Fruit fly (Drosophila melanogaster) S2 (cell line): ENCODE measurements around the gene Daao2.

Experiments used
- CG8478 ChIP-seq: fragments of >200 bp; optimal IDR thresholded peaks from 2 replicates; lab custom pipeline; 2018
- CTCF ChIP-seq, 2 experiments: fragments of >200 bp; optimal IDR thresholded peaks; 2 replicates each; lab custom pipeline; 2018

Daao2 gene

dm6 chr2L:6794418-6794793, 8.4 kb upstream of the Daao2 start:
- TF ChIP-seq CG8478 (lab: Kevin White, UChicago) = no peak
- no peak for TF ChIP-seq CTCF (optimal IDR thresholded peaks at IDR 0.05; lab: Kevin White, UChicago)

dm6 chr2L:6794956-6795522, 7.8 kb upstream of the Daao2 start:
- no peak for TF ChIP-seq CG8478 (lab: Kevin White, UChicago)
- no peak for TF ChIP-seq CTCF (optimal IDR thresholded peaks at IDR 0.05; lab: Kevin White, UChicago)

dm6 chr2L:6797408-6797807, 5.4 kb upstream of the Daao2 start:
- TF ChIP-seq CG8478 (lab: Kevin White, UChicago) (no peak), CTCF (optimal IDR thresholded peaks at IDR 0.05; lab: Kevin White, UChicago) (peak; percentile 80 to 98)

- no peak for TF ChIP-seq CTCF (optimal IDR thresholded peaks at IDR 0.05; lab: Kevin White, UChicago)
- TF ChIP-seq CG8478 (lab: Kevin White, UChicago) = no peak
Measured at dm6 chr2L:6798762-6799246, 4.0 kb upstream of the Daao2 start, which contains the start of the genes nrv2 and CG43610. Gene nrv2 (minus strand): TSS chr2L:6798862. Gene CG43610 (plus strand): TSS chr2L:6799196.

dm6 chr2L:6799551-6799950, 3.3 kb upstream of the Daao2 start:
- no peak for TF ChIP-seq CG8478 (lab: Kevin White, UChicago)
- TF ChIP-seq CTCF (optimal IDR thresholded peaks at IDR 0.05; lab: Kevin White, UChicago) = no peak

- TF ChIP-seq CG8478 (lab: Kevin White, UChicago) (no peak), CTCF (optimal IDR thresholded peaks at IDR 0.05; lab: Kevin White, UChicago) (no peak)
Measured at dm6 chr2L:6800794-6801193, 2.0 kb upstream of the Daao2 start, which contains the start of gene CG17376. Gene CG17376 (minus strand): TSS chr2L:6800894.

- no peak for TF ChIP-seq CG8478 (lab: Kevin White, UChicago)
- no peak for TF ChIP-seq CTCF (optimal IDR thresholded peaks at IDR 0.05; lab: Kevin White, UChicago)
Measured at dm6 chr2L:6805783-6806182, 3.0 kb downstream of the Daao2 start, which contains the start of gene CG17375. Gene CG17375 (minus strand): TSS chr2L:6805792.

dm6 chr2L:6817493-6817892, 14.7 kb downstream of the Daao2 start:
- TF ChIP-seq CTCF (optimal IDR thresholded peaks at IDR 0.05; lab: Kevin White, UChicago) (no peak), CG8478 (lab: Kevin White, UChicago) (no peak)

- TF ChIP-seq CTCF (optimal IDR thresholded peaks at IDR 0.05; lab: Kevin White, UChicago) (no peak), CG8478 (lab: Kevin White, UChicago) (no peak)
Measured at dm6 chr2L:6818357-6818756, 15.5 kb downstream of the Daao2 start.

- TF ChIP-seq CTCF (optimal IDR thresholded peaks at IDR 0.05; lab: Kevin White, UChicago) = no peak
- TF ChIP-seq CG8478 (lab: Kevin White, UChicago) = no peak
Measured at dm6 chr2L:6819230-6820049, 16.6 kb downstream of the Daao2 start.

dm6 chr2L:6821631-6822030, 18.8 kb downstream of the Daao2 start, which contains the start of gene sens-2:
Gene sens-2 (plus strand): TSS chr2L:6821934.
- no peak for TF ChIP-seq CG8478 (lab: Kevin White, UChicago)
- no peak for TF ChIP-seq CTCF (optimal IDR thresholded peaks at IDR 0.05; lab: Kevin White, UChicago)

- TF ChIP-seq CG8478 (lab: Kevin White, UChicago) (no peak), CTCF (optimal IDR thresholded peaks at IDR 0.05; lab: Kevin White, UChicago) (no peak)
Measured at dm6 chr2L:6822044-6822443, 19.2 kb downstream of the Daao2 start.

dm6 chr2L:6826298-6826697, 23.5 kb downstream of the Daao2 start:
- TF ChIP-seq CTCF (optimal IDR thresholded peaks at IDR 0.05; lab: Kevin White, UChicago) (no peak), CG8478 (lab: Kevin White, UChicago) (no peak)

dm6 chr2L:6827558-6828122, 24.8 kb downstream of the Daao2 start:
- TF ChIP-seq CG8478 (lab: Kevin White, UChicago) = no peak
- no peak for TF ChIP-seq CTCF (optimal IDR thresholded peaks at IDR 0.05; lab: Kevin White, UChicago)

- TF ChIP-seq CG8478 (lab: Kevin White, UChicago) = no peak
- no peak for TF ChIP-seq CTCF (optimal IDR thresholded peaks at IDR 0.05; lab: Kevin White, UChicago)
Measured at dm6 chr2L:6830264-6830729, 27.5 kb downstream of the Daao2 start.
